Worm (Caenorhabditis elegans): ENCODE results near the gene H01G02.4.

Gene H01G02.4

DNA sequence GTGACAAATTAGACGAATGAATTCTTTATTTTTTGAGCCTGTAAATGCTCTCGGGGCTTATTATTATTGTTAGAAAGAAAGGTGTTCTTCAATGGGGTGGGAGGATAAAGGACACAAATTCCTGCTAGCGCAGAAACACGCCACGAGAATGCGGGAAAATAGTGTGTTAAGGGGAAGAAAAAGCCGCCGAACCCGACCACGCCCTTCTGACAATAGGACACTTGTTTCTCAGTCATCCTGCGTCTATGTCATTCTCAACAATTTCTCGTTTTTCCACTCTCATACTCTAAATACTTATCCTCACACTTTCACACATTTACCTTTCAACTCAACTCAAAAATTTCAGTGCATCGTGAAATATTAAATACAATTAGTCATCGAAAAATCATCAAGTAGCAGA lies 11.0 kb upstream of the H01G02.4 start, which contains the start of gene M117.1:
Gene M117.1, plus strand, starts transcription at position 347 of the 400 bp plus-strand sequence.
- TF ChIP-seq mdl-1 (tag; optimal IDR thresholded peaks at IDR 0.05) (peak in 1 of 2 experiments; percentile 20), peb-1 (tag; optimal IDR thresholded peaks at IDR 0.05) (no peak)

DNA sequence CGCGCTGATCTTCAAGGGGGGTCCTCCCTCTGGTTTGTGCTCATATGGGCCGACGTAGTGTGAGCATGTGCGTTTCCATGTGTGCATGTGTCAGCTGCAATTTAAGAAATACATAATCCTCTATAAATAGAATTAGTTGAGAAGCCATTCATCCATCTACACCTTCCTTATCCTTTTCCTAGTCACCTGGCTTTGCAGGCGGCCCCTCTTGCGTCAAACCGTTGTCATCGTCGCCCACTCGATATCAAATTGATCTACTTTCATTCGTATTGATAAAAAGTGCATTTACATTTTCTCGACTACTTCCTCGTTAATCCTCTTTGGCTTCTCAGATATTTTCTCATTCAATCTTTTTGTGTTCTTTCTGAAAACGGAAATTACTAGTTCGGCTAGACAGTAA lies 9.1 kb upstream of the H01G02.4 start:
- peak in 1 of 2 experiments; percentile 10 for TF ChIP-seq lsy-2 (tag; optimal IDR thresholded peaks at IDR 0.05)
- no peak for TF ChIP-seq nhr-10 (tag; optimal IDR thresholded peaks at IDR 0.05)
- peak; percentile 41 for TF ChIP-seq sma-9 (GFP tag; optimal IDR thresholded peaks at IDR 0.05)
- no peak for TF ChIP-seq sma-9 (tag; optimal IDR thresholded peaks at IDR 0.05)

DNA sequence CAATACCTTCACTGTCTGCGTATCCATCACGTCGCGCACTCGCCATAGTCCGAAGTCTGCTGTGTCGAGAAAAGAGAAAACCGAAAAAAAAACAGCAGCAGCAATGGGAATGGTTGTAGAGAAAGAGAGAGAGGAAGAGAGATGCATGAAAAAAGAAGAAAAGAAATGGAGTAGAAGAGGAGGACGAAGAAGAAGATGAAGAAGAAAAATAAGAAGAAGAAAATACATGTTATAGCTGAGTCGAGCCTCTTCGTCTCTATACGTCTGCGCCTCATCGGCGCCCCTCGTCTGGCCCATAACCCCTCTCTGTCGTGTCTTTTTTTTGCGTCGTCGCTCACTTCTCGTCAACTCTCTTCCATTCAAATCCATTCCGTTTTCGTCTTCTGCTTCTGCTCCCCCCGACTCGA lies 6.8 kb upstream of the H01G02.4 start:
- peak; percentile 35 to 78 for TF ChIP-seq lsy-2 (tag; optimal IDR thresholded peaks at IDR 0.05)
- no peak for TF ChIP-seq nhr-237 (tag; optimal IDR thresholded peaks at IDR 0.05)
- no peak for TF ChIP-seq lin-39 (tag; optimal IDR thresholded peaks at IDR 0.05)
- no peak for TF ChIP-seq nhr-12 (tag; optimal IDR thresholded peaks at IDR 0.05)
- TF ChIP-seq dmd-4 (tag; optimal IDR thresholded peaks at IDR 0.05), result no peak
- no peak for TF ChIP-seq skn-1 (tag; optimal IDR thresholded peaks at IDR 0.05)
- no peak for TF ChIP-seq nhr-77 (tag; optimal IDR thresholded peaks at IDR 0.05)
- no peak for TF ChIP-seq unc-39 (tag; optimal IDR thresholded peaks at IDR 0.05)
- TF ChIP-seq nhr-129 (tag; optimal IDR thresholded peaks at IDR 0.05), result peak; percentile 93
- peak; percentile 89 for TF ChIP-seq sma-9 (GFP tag; optimal IDR thresholded peaks at IDR 0.05)
- no peak for TF ChIP-seq sma-9 (tag; optimal IDR thresholded peaks at IDR 0.05)
- no peak for TF ChIP-seq snpc-4 (tag; optimal IDR thresholded peaks at IDR 0.05)
- TF ChIP-seq C34F6.9 (tag; optimal IDR thresholded peaks at IDR 0.05), result peak; percentile 96
- TF ChIP-seq nhr-21 (tag; optimal IDR thresholded peaks at IDR 0.05), result peak; percentile 67
- TF ChIP-seq ceh-16 (tag; optimal IDR thresholded peaks at IDR 0.05), result no peak
- TF ChIP-seq elt-1 (tag; optimal IDR thresholded peaks at IDR 0.05), result no peak
- peak; percentile 80 for TF ChIP-seq mab-5 (tag; optimal IDR thresholded peaks at IDR 0.05)
- peak; percentile 19 for TF ChIP-seq sma-3 (GFP tag; optimal IDR thresholded peaks at IDR 0.05)
- TF ChIP-seq ZK546.5 (tag; optimal IDR thresholded peaks at IDR 0.05), result no peak
- TF ChIP-seq peb-1 (tag; optimal IDR thresholded peaks at IDR 0.05), result no peak
- peak; percentile 76 for TF ChIP-seq sem-4 (tag; optimal IDR thresholded peaks at IDR 0.05)
- peak; percentile 82 for TF ChIP-seq crh-2 (tag; optimal IDR thresholded peaks at IDR 0.05)
- peak; percentile 20 to 34 for TF ChIP-seq mdl-1 (tag; optimal IDR thresholded peaks at IDR 0.05)
- no peak for TF ChIP-seq elt-3 (tag; optimal IDR thresholded peaks at IDR 0.05)
- peak; percentile 71 for TF ChIP-seq zag-1 (tag; optimal IDR thresholded peaks at IDR 0.05)
- TF ChIP-seq fos-1 (tag; optimal IDR thresholded peaks at IDR 0.05), result peak; percentile 56
- no peak for TF ChIP-seq nhr-11 (tag; optimal IDR thresholded peaks at IDR 0.05)
- peak; percentile 53 for TF ChIP-seq blmp-1 (tag; optimal IDR thresholded peaks at IDR 0.05; ENCODE audit: insufficient read depth)
- TF ChIP-seq nhr-23 (tag; optimal IDR thresholded peaks at IDR 0.05), result no peak
- no peak for TF ChIP-seq mbf-1 (tag; optimal IDR thresholded peaks at IDR 0.05)
- peak; percentile 51 for TF ChIP-seq lin-13 (GFP tag; optimal IDR thresholded peaks at IDR 0.05)
- peak; percentile 64 for TF ChIP-seq nhr-25 (tag; optimal IDR thresholded peaks at IDR 0.05)
- peak; percentile 89 for TF ChIP-seq unc-55 (GFP tag; optimal IDR thresholded peaks at IDR 0.05)
- peak; percentile 87 for TF ChIP-seq F13H6.1 (tag; optimal IDR thresholded peaks at IDR 0.05)
- TF ChIP-seq alr-1 (tag; optimal IDR thresholded peaks at IDR 0.05), result no peak
- no peak for TF ChIP-seq ztf-11 (tag; optimal IDR thresholded peaks at IDR 0.05)
- TF ChIP-seq gmeb-1 (tag; optimal IDR thresholded peaks at IDR 0.05), result no peak
- TF ChIP-seq ama-1 (optimal IDR thresholded peaks at IDR 0.05), result no peak
- TF ChIP-seq ztf-1 (GFP tag; conservative IDR thresholded peaks at IDR 0.05), result no peak
- no peak for TF ChIP-seq R02D3.7 (tag; optimal IDR thresholded peaks at IDR 0.05)
- peak; percentile 74 for TF ChIP-seq nhr-6 (tag; optimal IDR thresholded peaks at IDR 0.05)
- peak; percentile 54 for TF ChIP-seq unc-62 (GFP tag; optimal IDR thresholded peaks at IDR 0.05)
- no peak for TF ChIP-seq aly-2 (tag; optimal IDR thresholded peaks at IDR 0.05)
- TF ChIP-seq ceh-82 (tag; optimal IDR thresholded peaks at IDR 0.05), result peak; percentile 37
- TF ChIP-seq Y55F3AM.14 (GFP tag; optimal IDR thresholded peaks at IDR 0.05), result peak; percentile 76
- no peak for TF ChIP-seq nhr-10 (tag; optimal IDR thresholded peaks at IDR 0.05)
- TF ChIP-seq ztf-4 (tag; optimal IDR thresholded peaks at IDR 0.05), result peak; percentile 72
- peak; percentile 50 for TF ChIP-seq lin-11 (tag; optimal IDR thresholded peaks at IDR 0.05)
- peak; percentile 48 for TF ChIP-seq egl-27 (tag; optimal IDR thresholded peaks at IDR 0.05)

Data from whole organism, L2 larva.